Worm (Caenorhabditis elegans) whole organism, early embryonic: Measurements from ENCODE around the gene isp-1.

ENCODE experiments used
- aly-1 ChIP-seq: sonication (generic microtip); optimal IDR thresholded peaks from 2 replicates; lab custom pipeline; 2016; ENCODE audit warnings: missing genetic modification characterization, missing compliant biosample characterization
- ceh-13 ChIP-seq: fragments of 200-800 bp; sonication (Bioruptor generic); optimal IDR thresholded peaks from 2 replicates; lab custom pipeline; 2018; ENCODE audit warnings: mild to moderate bottlenecking, missing genetic modification characterization, missing compliant biosample characterization
- ceh-36 ChIP-seq: sonication (generic microtip); optimal IDR thresholded peaks from 2 replicates; lab custom pipeline; 2016; ENCODE audit warnings: missing genetic modification characterization, inconsistent platforms, missing compliant biosample characterization
- flt-1 ChIP-seq: fragments of 200-800 bp; sonication (Bioruptor generic); IDR thresholded peaks from 2 replicates; pipeline ENCODE4 v1.3.6; 2022; ENCODE audit warnings: missing genetic modification characterization, missing compliant biosample characterization
- tbx-37 ChIP-seq: fragments of 200-800 bp; sonication (Bioruptor generic); conservative IDR thresholded peaks from 2 replicates; pipeline ENCODE4 v1.3.6; 2022; ENCODE audit warnings: missing genetic modification reagents, missing genetic modification characterization, missing compliant biosample characterization

ce11 chrIV:8159995-8160394 is 24.1 kb upstream of the isp-1 start:
- TF ChIP-seq ceh-13 (no peak), aly-1 (tag; lab: Kevin White, UChicago) (no peak), tbx-37 (GFP tag; lab: Robert Waterston, UW) (no peak), ceh-36 (tag; lab: Kevin White, UChicago) (no peak), flt-1 (no peak)
